Fruit fly (Drosophila melanogaster) whole organism, pupa: ENCODE measurements around the gene CG12531.

Experiments used
- CG10348 ChIP-seq: fragments of 200-800 bp; sonication (Bioruptor generic); IDR thresholded peaks from 2 replicates; pipeline ENCODE4 v1.3.6; 2022; ENCODE audit warnings: missing biosample characterization, missing genetic modification characterization
- CG12605 ChIP-seq: fragments of 200-800 bp; sonication (Bioruptor generic); IDR thresholded peaks from 2 replicates; pipeline ENCODE4 v1.3.6; 2022; ENCODE audit warnings: missing biosample characterization, missing genetic modification characterization
- CG13204 ChIP-seq: fragments of 200-800 bp; sonication (Bioruptor generic); optimal IDR thresholded peaks from 2 replicates; lab custom pipeline; 2018; ENCODE audit warnings: missing biosample characterization, mild to moderate bottlenecking, missing genetic modification characterization, moderate library complexity
- CG14655 ChIP-seq: fragments of 200-800 bp; sonication (Bioruptor generic); optimal IDR thresholded peaks from 3 replicates; lab custom pipeline; 2017; ENCODE audit warnings: mild to moderate bottlenecking, missing biosample characterization, missing genetic modification reagents, missing genetic modification characterization
- CG15710 ChIP-seq: fragments of 200-800 bp; sonication (Bioruptor generic); optimal IDR thresholded peaks from 2 replicates; lab custom pipeline; 2018; ENCODE audit warnings: missing biosample characterization, mild to moderate bottlenecking, missing genetic modification characterization, moderate library complexity
- CG17806 ChIP-seq: fragments of 200-800 bp; sonication (Bioruptor generic); optimal IDR thresholded peaks from 2 replicates; lab custom pipeline; 2018; ENCODE audit warnings: missing biosample characterization, mild to moderate bottlenecking, missing genetic modification characterization, moderate library complexity
- CG32121 ChIP-seq: fragments of 200-800 bp; sonication (Bioruptor generic); IDR thresholded peaks from 2 replicates; pipeline ENCODE4 v1.3.6; 2022; ENCODE audit warnings: missing biosample characterization, missing genetic modification characterization
- CG34367 ChIP-seq: fragments of 200-800 bp; sonication (Bioruptor generic); optimal IDR thresholded peaks from 2 replicates; lab custom pipeline; 2018; ENCODE audit warnings: missing biosample characterization, mild to moderate bottlenecking, missing genetic modification characterization
- CG4496 ChIP-seq: fragments of 200-800 bp; sonication (Bioruptor generic); IDR thresholded peaks from 3 replicates; pipeline ENCODE4 v1.3.6; 2022; ENCODE audit warnings: missing biosample characterization, missing genetic modification characterization
- CG8159 ChIP-seq: fragments of 200-800 bp; sonication (Bioruptor generic); optimal IDR thresholded peaks from 3 replicates; lab custom pipeline; 2018; ENCODE audit warnings: missing biosample characterization, mild to moderate bottlenecking, missing genetic modification characterization, moderate library complexity
- CG8301 ChIP-seq: fragments of 200-800 bp; sonication (Bioruptor generic); optimal IDR thresholded peaks from 2 replicates; lab custom pipeline; 2018; ENCODE audit warnings: missing biosample characterization, mild to moderate bottlenecking, missing genetic modification characterization
- CG9948 ChIP-seq: fragments of 200-800 bp; sonication (Bioruptor generic); optimal IDR thresholded peaks from 2 replicates; lab custom pipeline; 2018; ENCODE audit warnings: missing biosample characterization, mild to moderate bottlenecking, missing genetic modification characterization, moderate library complexity
- D1 ChIP-seq: fragments of 200-800 bp; sonication (Bioruptor generic); optimal IDR thresholded peaks from 2 replicates; lab custom pipeline; 2018; ENCODE audit warnings: missing biosample characterization, mild to moderate bottlenecking, missing genetic modification characterization, moderate library complexity
- EcR ChIP-seq: fragments of 200-800 bp; sonication (Bioruptor generic); optimal IDR thresholded peaks from 3 replicates; lab custom pipeline; 2019; ENCODE audit warnings: missing biosample characterization, missing genetic modification characterization, mild to moderate bottlenecking, moderate library complexity, missing genetic modification reagents
- Ets98B ChIP-seq: fragments of 200-800 bp; sonication (Bioruptor generic); IDR thresholded peaks from 2 replicates; pipeline ENCODE4 v1.3.6; 2022; ENCODE audit warnings: missing biosample characterization, missing genetic modification characterization
- Pif1A ChIP-seq: fragments of 200-800 bp; sonication (Bioruptor generic); optimal IDR thresholded peaks from 3 replicates; lab custom pipeline; 2016; ENCODE audit warnings: missing biosample characterization, missing genetic modification characterization
- Pif1B ChIP-seq: fragments of 200-800 bp; sonication (Bioruptor generic); optimal IDR thresholded peaks from 3 replicates; lab custom pipeline; 2016; ENCODE audit warnings: missing biosample characterization, missing genetic modification characterization
- Snoo ChIP-seq: fragments of 200-800 bp; sonication (Bioruptor generic); optimal IDR thresholded peaks from 3 replicates; lab custom pipeline; 2017; ENCODE audit warnings: missing biosample characterization, mild to moderate bottlenecking, missing genetic modification characterization, inconsistent platforms
- fd96Ca ChIP-seq: fragments of 200-800 bp; sonication (Bioruptor generic); IDR thresholded peaks from 3 replicates; pipeline ENCODE4 v1.3.6; 2022; ENCODE audit warnings: missing biosample characterization, missing genetic modification characterization
- gl ChIP-seq: fragments of 200-800 bp; sonication (Bioruptor generic); optimal IDR thresholded peaks from 2 replicates; lab custom pipeline; 2018; ENCODE audit warnings: missing biosample characterization, mild to moderate bottlenecking, missing genetic modification characterization
- rn ChIP-seq: fragments of 200-800 bp; sonication (Bioruptor generic); IDR thresholded peaks from 2 replicates; pipeline ENCODE4 v1.3.6; 2022; ENCODE audit warnings: missing biosample characterization, missing genetic modification characterization

Gene CG12531

dm6 chrX:19704083-19704482, 14.6 kb upstream of the CG12531 start, which contains the start of the genes CG14230 and CG14232:
CG14230 (plus strand) TSS chrX:19704176.
CG14232 (minus strand) TSS chrX:19704259.
- TF ChIP-seq Ets98B (GFP tag; lab: Robert Waterston, UW) (no peak), CG15710 (peak; percentile 5), gl (tag; lab: Kevin White, UChicago) (no peak), CG8159 (tag; lab: Kevin White, UChicago) (no peak), rn (GFP tag; lab: Robert Waterston, UW) (no peak), CG4496 (no peak), D1 (tag; lab: Kevin White, UChicago) (no peak)

- TF ChIP-seq fd96Ca (no peak), CG8159 (tag; lab: Kevin White, UChicago) (no peak), CG15710 (no peak), CG12605 (GFP tag; lab: Robert Waterston, UW) (no peak), CG10348 (GFP tag; lab: Robert Waterston, UW) (no peak), CG17806 (tag; lab: Kevin White, UChicago) (no peak), CG14655 (GFP tag; lab: Kevin White, UChicago) (no peak), Ets98B (GFP tag; lab: Robert Waterston, UW) (no peak), CG8301 (tag; lab: Kevin White, UChicago) (no peak), Pif1A (GFP tag; lab: Kevin White, UChicago) (no peak), CG4496 (no peak), CG13204 (no peak), Pif1B (no peak), gl (tag; lab: Kevin White, UChicago) (no peak), EcR (GFP tag; lab: Kevin White, UChicago) (no peak), D1 (tag; lab: Kevin White, UChicago) (no peak), rn (GFP tag; lab: Robert Waterston, UW) (no peak), Snoo (tag; lab: Kevin White, UChicago) (no peak)
These were observed 6.8 kb upstream of the CG12531 start for dm6 chrX:19711936-19712335.

- peak; percentile 47; the same call in 1 of the 2 replicates for TF ChIP-seq CG32121 (GFP tag; lab: Robert Waterston, UW)
- TF ChIP-seq Pif1B = no peak
- TF ChIP-seq CG13204 = peak; percentile 15
- TF ChIP-seq, all 21 proteins: peak for 2
These were observed 5.7 kb upstream of the CG12531 start, which contains the start of gene meso18E for dm6 chrX:19712898-19713627. meso18E (minus strand) TSS chrX:19713045.

- no peak for TF ChIP-seq gl (tag; lab: Kevin White, UChicago)
- TF ChIP-seq CG9948 = no peak
- TF ChIP-seq EcR (GFP tag; lab: Kevin White, UChicago) = no peak
- no peak for TF ChIP-seq CG14655 (GFP tag; lab: Kevin White, UChicago)
- TF ChIP-seq CG13204 = no peak
- no peak for TF ChIP-seq D1 (tag; lab: Kevin White, UChicago)
- TF ChIP-seq CG15710 = no peak
- TF ChIP-seq CG4496 = no peak
- TF ChIP-seq CG34367 = no peak
- TF ChIP-seq Pif1A (GFP tag; lab: Kevin White, UChicago) = no peak
- no peak for TF ChIP-seq CG32121 (GFP tag; lab: Robert Waterston, UW)
- TF ChIP-seq Pif1B = no peak
- no peak for TF ChIP-seq Ets98B (GFP tag; lab: Robert Waterston, UW)
- TF ChIP-seq CG8301 (tag; lab: Kevin White, UChicago) = no peak
These were observed 3.9 kb upstream of the CG12531 start for dm6 chrX:19714816-19715215.

dm6 chrX:19716325-19716917, 2.3 kb upstream of the CG12531 start:
- TF ChIP-seq CG9948 (no peak), CG15710 (no peak), Snoo (tag; lab: Kevin White, UChicago) (no peak), CG8301 (tag; lab: Kevin White, UChicago) (no peak), Ets98B (GFP tag; lab: Robert Waterston, UW) (no peak), gl (tag; lab: Kevin White, UChicago) (no peak), CG8159 (tag; lab: Kevin White, UChicago) (no peak), CG13204 (no peak), CG4496 (no peak), EcR (GFP tag; lab: Kevin White, UChicago) (no peak), CG12605 (GFP tag; lab: Robert Waterston, UW) (no peak), CG34367 (no peak), CG10348 (GFP tag; lab: Robert Waterston, UW) (no peak), D1 (tag; lab: Kevin White, UChicago) (no peak)

dm6 chrX:19717041-19717440, 1.7 kb upstream of the CG12531 start:
- no peak for TF ChIP-seq Pif1A (GFP tag; lab: Kevin White, UChicago)
- no peak for TF ChIP-seq CG9948
- TF ChIP-seq fd96Ca = no peak
- TF ChIP-seq CG34367 = no peak
- no peak for TF ChIP-seq CG15710
